Worm (Caenorhabditis elegans): ENCODE measurements around the gene qns-1.

Gene qns-1

ce11 chrIV:10236106-10236505, 17.0 kb upstream of the qns-1 start:
- TF ChIP-seq him-1 (tag; optimal IDR thresholded peaks at IDR 0.05) (no peak), dao-5 (tag; optimal IDR thresholded peaks at IDR 0.05) (no peak), W03F9.2 (tag; optimal IDR thresholded peaks at IDR 0.05) (no peak)

DNA sequence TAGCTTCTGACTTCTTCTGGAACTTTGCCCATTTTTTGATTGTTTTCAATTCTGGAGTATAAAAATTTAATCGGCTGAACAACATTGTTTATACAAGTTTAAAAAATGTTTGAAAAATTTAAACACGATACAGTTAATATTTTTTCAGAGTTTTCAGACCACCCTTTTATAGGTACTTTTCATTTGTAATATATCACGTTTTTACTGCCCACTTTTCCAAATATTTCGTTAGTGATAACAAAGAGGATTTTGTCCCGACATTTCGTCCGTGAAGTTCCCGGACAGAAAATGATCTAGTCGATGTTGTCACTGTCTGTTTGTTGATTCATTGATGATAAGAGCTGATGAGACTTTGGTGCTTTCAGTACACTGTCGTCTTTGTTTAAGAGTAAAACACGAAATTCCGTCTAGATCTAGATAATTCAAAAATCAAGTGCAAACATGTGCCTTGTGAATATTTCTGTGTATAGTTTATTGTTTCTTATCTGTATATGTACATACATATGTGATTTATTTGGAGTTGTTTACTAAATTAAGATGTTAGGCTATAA, 16.2 kb upstream of the qns-1 start, which contains the start of gene ech-9:
ech-9 (minus strand) TSS at position 51 of the 551 bp plus-strand sequence.
- TF ChIP-seq W03F9.2 (tag; optimal IDR thresholded peaks at IDR 0.05), result no peak
- TF ChIP-seq dao-5 (tag; optimal IDR thresholded peaks at IDR 0.05), result no peak
- TF ChIP-seq him-1 (tag; optimal IDR thresholded peaks at IDR 0.05), result no peak

- TF ChIP-seq him-1 (tag; optimal IDR thresholded peaks at IDR 0.05) (no peak), dao-5 (tag; optimal IDR thresholded peaks at IDR 0.05) (no peak), W03F9.2 (tag; optimal IDR thresholded peaks at IDR 0.05) (no peak)
Observed at ce11 chrIV:10232456-10232855, 13.3 kb upstream of the qns-1 start, which contains the start of gene F01G10.4. F01G10.4 (minus strand) TSS chrIV:10232556.

DNA sequence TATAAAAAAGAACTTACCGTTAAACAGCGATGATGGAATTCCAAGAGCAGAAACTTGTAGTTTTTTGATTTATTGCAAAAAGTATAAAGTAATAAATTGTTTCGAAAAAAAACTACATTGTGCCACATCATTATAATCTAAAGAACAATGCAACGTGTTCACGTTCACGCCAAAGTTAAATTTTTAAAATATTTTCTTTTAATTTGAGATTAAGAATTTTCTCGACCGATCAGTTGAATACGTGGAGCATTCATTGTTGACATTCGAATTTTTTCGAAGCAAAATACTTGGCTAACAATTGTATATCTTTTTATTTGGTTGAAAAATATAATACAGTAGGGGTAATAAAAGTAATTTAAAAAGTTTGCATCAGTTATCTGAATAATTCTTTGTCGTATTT, 11.9 kb upstream of the qns-1 start, which contains the start of gene F01G10.5:
F01G10.5 (minus strand) TSS at position 101 of the 400 bp plus-strand sequence.
- TF ChIP-seq him-1 (tag; optimal IDR thresholded peaks at IDR 0.05) (no peak), W03F9.2 (tag; optimal IDR thresholded peaks at IDR 0.05) (no peak), dao-5 (tag; optimal IDR thresholded peaks at IDR 0.05) (no peak)

- no peak for TF ChIP-seq W03F9.2 (tag; optimal IDR thresholded peaks at IDR 0.05)
- no peak for TF ChIP-seq him-1 (tag; optimal IDR thresholded peaks at IDR 0.05)
- no peak for TF ChIP-seq dao-5 (tag; optimal IDR thresholded peaks at IDR 0.05)
Observed at ce11 chrIV:10227534-10227933, 8.4 kb upstream of the qns-1 start, which contains the start of gene F01G10.6. F01G10.6 (minus strand) TSS chrIV:10227634.

- TF ChIP-seq W03F9.2 (tag; optimal IDR thresholded peaks at IDR 0.05), result no peak
- TF ChIP-seq him-1 (tag; optimal IDR thresholded peaks at IDR 0.05), result no peak
- no peak for TF ChIP-seq dao-5 (tag; optimal IDR thresholded peaks at IDR 0.05)
Observed at ce11 chrIV:10223723-10224122, 4.6 kb upstream of the qns-1 start, which contains the start of gene nas-12. nas-12 (plus strand) TSS chrIV:10224023.

DNA sequence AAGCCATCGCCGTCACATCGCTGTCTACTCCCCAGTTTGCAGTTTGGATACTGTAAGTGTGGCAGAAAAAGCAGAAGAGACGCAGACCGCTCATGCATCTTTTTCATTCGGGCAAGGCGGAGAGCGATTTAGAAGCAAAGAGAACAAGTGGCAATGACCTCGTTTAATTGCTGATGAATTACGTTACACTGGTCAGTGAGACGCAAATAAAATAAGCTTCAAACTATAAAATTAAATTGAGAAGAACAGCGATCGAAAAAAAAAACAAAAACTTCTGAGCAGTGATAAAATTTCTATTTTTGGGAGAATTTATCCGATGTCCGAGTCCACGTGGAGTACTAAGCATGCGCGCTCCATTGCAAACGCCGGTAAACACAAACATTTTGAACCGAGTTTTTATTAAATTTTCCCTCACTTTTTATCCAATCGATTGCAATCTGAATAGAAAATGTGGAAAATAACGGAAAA, 3.0 kb upstream of the qns-1 start, which contains the start of gene C24F3.2:
C24F3.2 (plus strand) TSS at position 418 of the 468 bp plus-strand sequence.
- TF ChIP-seq W03F9.2 (tag; optimal IDR thresholded peaks at IDR 0.05) (no peak), him-1 (tag; optimal IDR thresholded peaks at IDR 0.05) (peak; percentile 7)

- TF ChIP-seq dao-5 (tag; optimal IDR thresholded peaks at IDR 0.05) (no peak), W03F9.2 (tag; optimal IDR thresholded peaks at IDR 0.05) (no peak)
Observed at ce11 chrIV:10221187-10221586, 2.1 kb upstream of the qns-1 start, which contains the start of gene tram-1. tram-1 (minus strand) TSS chrIV:10221287.

DNA sequence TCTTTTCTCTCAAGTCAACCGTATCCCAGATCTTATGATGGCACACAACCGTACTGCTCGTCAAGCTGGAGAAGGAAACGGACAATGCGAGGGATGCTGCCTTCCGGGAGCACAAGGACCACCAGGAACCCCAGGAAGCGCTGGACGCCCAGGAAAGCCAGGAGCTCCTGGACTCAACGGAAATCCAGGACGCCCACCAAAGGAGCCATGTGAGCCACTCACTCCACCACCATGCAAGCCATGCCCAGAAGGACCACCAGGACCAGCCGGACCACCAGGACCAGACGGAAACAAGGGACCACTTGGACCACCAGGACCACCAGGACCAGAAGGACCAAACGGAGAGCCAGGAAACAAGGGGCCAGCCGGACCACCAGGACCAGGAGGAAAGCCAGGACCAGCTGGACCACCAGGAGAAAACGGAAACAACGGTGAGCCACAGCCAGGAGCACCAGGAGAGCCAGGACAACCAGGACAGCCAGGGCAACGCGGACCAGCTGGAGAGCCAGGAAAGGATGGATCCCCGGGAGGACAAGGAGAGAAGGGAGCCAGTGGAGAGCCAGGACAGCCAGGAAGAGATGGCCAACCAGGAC, 2.3 kb downstream of the qns-1 start:
- no peak for TF ChIP-seq him-1 (tag; optimal IDR thresholded peaks at IDR 0.05)
- no peak for TF ChIP-seq dao-5 (tag; optimal IDR thresholded peaks at IDR 0.05)
- no peak for TF ChIP-seq W03F9.2 (tag; optimal IDR thresholded peaks at IDR 0.05)

- TF ChIP-seq W03F9.2 (tag; optimal IDR thresholded peaks at IDR 0.05) (no peak), him-1 (tag; optimal IDR thresholded peaks at IDR 0.05) (no peak), dao-5 (tag; optimal IDR thresholded peaks at IDR 0.05) (no peak)
Observed at ce11 chrIV:10216078-10216477, 3.0 kb downstream of the qns-1 start, which contains the start of gene col-124. col-124 (plus strand) TSS chrIV:10216451.

ce11 chrIV:10215393-10215792, 3.7 kb downstream of the qns-1 start:
- TF ChIP-seq him-1 (tag; optimal IDR thresholded peaks at IDR 0.05) (no peak), dao-5 (tag; optimal IDR thresholded peaks at IDR 0.05) (no peak), W03F9.2 (tag; optimal IDR thresholded peaks at IDR 0.05) (no peak)

ce11 chrIV:10214811-10215210, 4.3 kb downstream of the qns-1 start, which contains the start of gene abt-1:
abt-1 (minus strand) TSS chrIV:10214911.
- TF ChIP-seq dao-5 (tag; optimal IDR thresholded peaks at IDR 0.05), result no peak
- TF ChIP-seq W03F9.2 (tag; optimal IDR thresholded peaks at IDR 0.05), result no peak
- TF ChIP-seq him-1 (tag; optimal IDR thresholded peaks at IDR 0.05), result no peak

DNA sequence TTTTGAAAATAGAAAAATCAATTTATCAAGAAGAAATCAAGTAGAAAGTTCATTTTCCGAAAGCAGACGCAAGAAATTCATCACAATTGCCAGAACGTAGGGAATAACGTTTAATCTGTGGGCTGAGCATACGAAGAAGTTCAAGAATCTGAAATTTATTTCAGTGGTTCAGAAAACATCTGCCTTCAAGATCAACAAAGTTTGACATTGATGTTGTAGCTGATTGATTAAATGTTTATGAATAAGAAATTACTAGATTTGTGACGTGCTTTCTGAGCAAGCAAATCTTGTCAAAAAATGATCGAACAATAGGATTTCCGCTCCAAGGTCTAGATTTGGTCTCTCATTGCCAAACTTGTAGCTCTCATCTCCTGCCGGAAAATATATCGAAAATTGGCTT, 12.9 kb downstream of the qns-1 start, which contains the start of gene K04D7.6:
K04D7.6 (minus strand) TSS at position 101 of the 400 bp plus-strand sequence.
- no peak for TF ChIP-seq W03F9.2 (tag; optimal IDR thresholded peaks at IDR 0.05)
- TF ChIP-seq him-1 (tag; optimal IDR thresholded peaks at IDR 0.05), result no peak
- TF ChIP-seq dao-5 (tag; optimal IDR thresholded peaks at IDR 0.05), result no peak

ce11 chrIV:10197317-10197867, 21.7 kb downstream of the qns-1 start, which contains the start of gene gon-4:
gon-4 (plus strand) TSS chrIV:10197817.
- TF ChIP-seq dao-5 (tag; optimal IDR thresholded peaks at IDR 0.05), result no peak
- TF ChIP-seq him-1 (tag; optimal IDR thresholded peaks at IDR 0.05), result no peak
- TF ChIP-seq W03F9.2 (tag; optimal IDR thresholded peaks at IDR 0.05), result peak; percentile 50
